Fruit fly (Drosophila melanogaster) ovary, adult (tissue): Measurements from ENCODE around the gene Pfdn5.
A peak's percentile ranks its signal among the peaks of the same experiment; 100 is the strongest.

Experiments used
- CG17801 ChIP-seq: fragments of 200-800 bp; optimal IDR thresholded peaks from 2 replicates; lab custom pipeline; 2019; ENCODE audit warnings: missing biosample characterization, mild to moderate bottlenecking, missing genetic modification characterization, moderate library complexity; ENCODE audit not compliant: partially characterized antibody

The Pfdn5 gene

DNA sequence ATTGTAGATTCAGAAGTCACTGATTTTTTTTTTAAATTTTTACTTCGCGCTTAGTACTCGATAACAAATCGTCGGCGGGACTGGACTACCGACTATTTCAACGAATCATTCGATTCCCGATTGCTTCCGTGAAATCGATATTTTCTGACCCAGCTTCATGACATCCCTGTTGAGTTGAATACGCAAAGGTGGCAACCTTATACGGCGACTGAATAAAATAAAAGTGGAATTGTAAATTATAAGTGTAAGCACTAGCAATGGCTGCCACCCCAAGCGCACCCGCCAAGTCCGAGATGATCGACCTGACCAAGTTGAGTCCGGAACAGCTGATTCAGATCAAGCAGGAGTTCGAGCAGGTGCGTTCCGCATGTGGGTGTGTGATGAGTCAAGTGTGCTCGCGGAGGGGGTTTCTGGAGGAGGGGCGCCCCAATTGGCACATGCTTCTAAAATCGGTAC is at the start of gene Pfdn5:
TSS of gene Pfdn5 (plus strand) at position 3 of the 456 bp plus-strand sequence.
- TF ChIP-seq CG17801 (GFP tag; lab: Kevin White, UChicago), result peak; percentile 17

DNA sequence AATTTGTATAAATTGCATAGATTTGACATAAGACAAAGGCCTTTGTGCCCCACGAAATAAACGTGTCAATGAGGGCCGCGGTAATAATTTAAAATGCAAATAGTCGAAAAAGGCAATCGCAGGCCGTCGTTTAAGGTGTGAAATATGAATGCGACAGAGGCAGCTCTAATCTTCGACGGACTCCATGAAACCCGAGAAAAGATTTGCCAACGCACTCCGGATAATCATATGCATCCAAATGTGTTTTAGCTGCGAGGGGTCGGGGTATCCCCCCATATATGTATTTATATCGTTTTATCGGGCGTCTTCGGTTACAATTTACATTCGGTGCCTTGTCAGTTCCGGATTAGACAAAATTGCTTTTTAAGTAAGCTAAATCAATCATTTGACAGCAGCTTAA is 48.5 kb upstream of the Pfdn5 start:
- TF ChIP-seq CG17801 (GFP tag; lab: Kevin White, UChicago), result no peak

DNA sequence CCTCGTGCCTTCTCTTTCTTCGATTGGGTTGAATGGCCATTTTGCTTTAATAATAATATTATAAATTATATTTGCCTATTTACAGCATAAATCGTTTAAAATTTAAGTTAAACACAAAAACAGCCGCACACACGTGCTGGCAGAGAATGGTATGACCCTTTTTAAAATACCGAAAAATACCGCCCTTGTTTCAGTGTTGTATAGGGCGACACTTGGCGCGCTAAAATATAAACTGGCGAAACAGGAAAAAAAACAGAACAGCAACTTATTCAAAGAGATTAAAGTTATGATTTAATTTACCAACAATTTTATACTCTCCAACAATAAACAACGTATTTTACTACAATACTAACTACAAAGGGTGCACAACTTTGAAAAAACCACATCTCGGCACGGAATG is 40.3 kb upstream of the Pfdn5 start, which contains the start of gene CG12499:
TSS of gene CG12499 (minus strand) at position 95 of the 400 bp plus-strand sequence.
- TF ChIP-seq CG17801 (GFP tag; lab: Kevin White, UChicago), result no peak

DNA sequence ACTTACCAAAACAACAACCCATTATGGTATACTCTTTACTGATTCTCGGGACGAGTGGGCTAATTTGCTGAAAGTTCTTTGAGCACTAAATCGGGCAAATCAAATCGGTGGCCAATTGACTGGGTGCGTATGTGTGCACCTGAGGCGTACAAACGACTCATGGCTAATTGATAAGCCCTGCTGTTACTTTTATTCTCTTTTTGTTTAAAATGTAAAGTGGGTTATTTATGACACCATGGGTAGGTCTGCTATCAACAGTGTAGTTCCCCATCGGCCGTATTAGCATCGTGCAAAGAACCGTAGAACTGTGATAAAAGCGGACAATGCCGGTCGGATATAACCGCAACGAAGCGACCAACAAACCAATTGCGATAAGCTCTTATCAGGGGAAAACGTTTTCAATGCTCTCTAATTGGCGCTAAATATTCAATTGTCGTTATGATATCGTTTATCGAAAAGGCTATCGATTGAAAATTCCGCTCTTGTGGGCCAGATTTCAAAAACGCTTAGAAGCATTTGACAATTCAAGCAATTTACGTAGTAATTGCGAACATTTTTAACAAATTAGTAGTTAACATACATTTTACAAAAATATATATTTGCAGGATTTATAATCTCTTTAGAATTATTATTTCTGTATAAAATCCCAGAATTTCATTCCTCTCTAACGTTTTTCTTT is 39.5 kb upstream of the Pfdn5 start, which contains the start of gene CG34288:
TSS of gene CG34288 (minus strand) at position 69 of the 679 bp plus-strand sequence.
- no peak for TF ChIP-seq CG17801 (GFP tag; lab: Kevin White, UChicago)

DNA sequence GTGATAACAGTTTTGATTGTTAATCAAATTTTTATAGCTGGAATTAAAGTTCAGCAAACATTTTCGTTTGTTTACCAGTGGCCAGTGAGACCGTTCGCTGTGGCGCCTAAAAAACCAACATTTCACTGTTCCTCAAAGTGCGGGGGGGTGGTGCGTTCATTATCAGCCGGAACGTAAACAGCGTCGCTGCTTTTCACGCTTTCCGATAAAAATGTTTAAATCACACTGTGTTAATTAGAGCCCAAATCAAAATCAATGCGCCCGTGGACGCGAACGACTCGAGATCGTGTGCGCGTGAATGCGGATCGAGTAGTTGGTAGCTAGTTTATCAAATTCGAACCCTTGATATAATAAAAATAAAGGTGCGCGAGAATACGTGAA is 39.0 kb upstream of the Pfdn5 start, which contains the start of gene CG34376:
TSS of gene CG34376 (plus strand) at position 226 of the 381 bp plus-strand sequence.
- TF ChIP-seq CG17801 (GFP tag; lab: Kevin White, UChicago), result peak; percentile 22

DNA sequence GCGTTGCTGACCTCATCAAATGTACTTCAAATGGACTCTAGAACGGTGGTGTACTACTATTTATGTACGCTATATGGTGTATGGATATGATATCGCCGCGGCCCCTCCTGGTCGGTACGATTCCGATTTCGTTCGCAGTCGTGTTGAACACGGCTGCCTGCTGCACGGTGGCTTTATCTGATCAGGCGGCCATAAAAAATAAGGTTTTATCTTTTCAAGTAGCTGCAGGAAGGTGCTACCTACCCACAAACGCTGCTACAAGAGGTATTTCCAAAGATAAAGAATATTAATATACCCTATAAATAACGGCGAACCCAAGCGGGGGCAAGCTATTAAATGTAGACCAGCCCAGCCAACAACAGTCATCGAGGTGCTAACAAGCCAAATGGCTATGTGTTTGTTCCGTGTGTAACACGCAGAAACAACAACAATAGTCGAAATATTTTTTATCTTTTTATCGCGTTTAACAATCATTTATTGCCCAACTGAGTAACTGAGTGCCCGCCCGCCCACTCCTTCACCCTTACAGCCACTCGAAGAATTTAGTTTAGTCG is 36.9 kb upstream of the Pfdn5 start:
- TF ChIP-seq CG17801 (GFP tag; lab: Kevin White, UChicago), result no peak

DNA sequence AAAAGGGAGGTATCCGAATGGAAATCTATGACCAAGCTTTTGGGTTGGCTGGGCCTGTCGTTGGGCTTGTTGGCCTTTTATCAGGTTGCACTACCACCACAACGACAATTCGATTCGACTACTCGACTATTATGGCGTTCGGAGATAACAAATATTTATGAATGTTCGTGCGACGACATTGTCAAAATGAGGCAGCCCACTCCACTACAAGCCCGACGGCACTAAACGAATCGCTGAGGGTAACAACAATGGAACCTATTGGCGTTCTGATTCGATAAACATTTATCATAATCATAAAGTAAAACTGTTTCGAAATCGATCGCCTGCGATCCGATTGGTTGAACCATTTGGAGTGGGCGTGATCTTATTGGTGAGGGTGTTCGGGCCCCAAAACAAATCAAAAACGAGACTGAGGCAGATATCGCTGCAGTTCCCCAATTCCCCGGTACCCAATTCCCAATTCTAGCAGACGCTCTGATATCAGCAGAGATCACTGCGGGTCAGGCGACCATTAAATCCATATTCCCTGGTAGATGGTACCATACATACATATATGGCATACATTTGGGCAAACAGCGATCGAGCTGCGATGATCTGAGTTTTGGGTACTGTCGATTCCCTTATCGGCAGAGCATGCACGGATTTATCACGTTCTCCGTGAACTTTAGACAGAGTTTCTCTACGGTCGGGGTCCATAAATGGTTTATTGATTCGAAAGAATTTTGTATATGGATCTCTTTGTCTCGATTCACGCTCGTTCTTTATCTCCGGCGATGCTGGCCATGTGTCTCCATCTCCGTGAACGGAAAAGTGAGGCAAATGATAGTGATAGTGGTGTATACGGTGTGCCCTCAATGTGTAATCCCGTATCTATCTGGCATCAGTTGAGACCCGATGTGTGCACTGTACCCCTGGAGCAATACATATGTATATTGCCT is 32.2 kb upstream of the Pfdn5 start:
- TF ChIP-seq CG17801 (GFP tag; lab: Kevin White, UChicago), result no peak

DNA sequence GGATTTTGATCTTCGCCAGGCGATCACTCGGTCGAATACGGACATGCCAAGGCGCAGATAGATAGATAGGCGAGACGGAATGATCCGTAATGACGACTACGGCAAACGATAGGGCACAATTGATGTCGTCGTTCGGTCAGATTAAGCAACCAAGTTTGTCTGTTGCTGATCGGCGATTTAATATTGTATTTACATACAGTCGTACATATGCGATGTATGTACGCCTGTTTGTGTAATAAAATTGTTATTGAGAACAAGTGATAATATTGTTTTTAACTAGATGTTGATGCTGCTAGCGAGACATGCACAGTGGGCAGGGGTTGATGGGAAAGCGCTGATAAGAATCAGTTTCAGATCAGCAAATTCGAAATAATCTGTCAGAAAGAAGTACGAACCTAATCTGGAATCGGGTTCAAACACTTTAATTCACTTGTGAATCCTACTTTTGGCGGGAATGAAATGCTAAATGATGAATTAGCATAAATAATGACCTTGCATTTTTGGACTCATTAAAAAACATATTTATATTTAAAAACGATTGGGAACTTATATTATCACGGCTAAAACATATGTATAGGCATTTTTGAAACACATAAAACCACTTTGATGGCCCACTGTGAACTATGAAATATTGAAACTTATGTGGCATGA is 31.4 kb upstream of the Pfdn5 start:
- no peak for TF ChIP-seq CG17801 (GFP tag; lab: Kevin White, UChicago)

DNA sequence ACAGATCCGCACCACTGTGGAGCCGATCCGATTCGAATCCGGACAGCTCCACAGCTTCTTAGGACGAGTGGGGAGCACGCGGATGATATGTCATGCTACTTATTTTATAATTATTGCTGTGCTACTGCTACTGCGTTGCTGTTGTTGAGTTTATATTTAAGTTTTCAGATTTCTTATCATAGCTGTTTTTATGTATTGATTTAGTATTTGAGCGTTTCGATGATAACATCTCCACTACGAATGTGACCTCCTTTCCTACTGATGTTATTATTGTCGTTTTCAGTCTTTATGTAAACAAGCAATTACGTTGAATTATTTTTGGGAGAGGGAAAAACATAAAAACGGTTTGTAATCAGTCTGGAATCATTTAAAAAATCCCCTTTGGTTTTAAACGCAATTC is 30.8 kb upstream of the Pfdn5 start:
- TF ChIP-seq CG17801 (GFP tag; lab: Kevin White, UChicago), result no peak

DNA sequence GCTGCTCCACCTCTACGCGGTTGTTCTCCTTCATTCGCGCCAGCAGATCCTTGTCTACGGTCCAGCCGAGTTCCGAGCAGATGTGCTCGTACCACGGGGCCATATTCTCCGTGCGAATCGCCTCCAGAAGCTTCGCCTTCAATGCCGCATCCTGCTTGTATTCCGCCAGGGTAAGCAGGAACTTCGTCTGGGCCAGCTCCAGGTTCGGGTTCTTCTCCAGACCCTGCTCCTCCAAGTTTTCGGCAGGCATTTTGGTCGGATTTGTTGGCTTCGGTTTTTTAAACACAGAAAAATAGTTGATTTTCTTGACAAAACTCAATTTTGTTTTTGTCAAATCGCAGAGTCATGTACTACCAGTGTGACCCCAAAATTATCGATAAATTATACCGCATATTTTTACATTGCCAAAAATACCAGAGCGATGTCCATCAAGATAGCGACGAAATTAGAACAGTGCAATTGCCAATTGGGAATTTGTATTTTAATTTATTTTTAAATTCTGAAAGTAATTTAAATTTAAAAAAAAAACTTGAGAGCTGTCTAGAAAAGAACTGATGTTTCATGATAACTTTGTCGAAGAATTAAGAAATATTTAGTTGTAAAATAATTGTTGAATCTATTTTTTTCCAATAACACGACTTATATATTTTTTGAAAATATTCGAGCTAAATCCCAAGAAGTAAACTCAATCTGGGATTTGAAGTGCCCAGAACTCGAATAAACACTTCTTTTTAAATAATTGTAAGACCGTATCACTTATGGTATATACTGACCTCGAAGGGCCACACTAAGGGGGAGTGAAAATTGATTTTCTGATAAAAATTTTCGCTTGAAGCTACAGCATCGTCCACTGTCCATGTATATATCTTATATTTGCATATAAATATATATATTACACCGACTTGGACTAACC is 24.9 kb upstream of the Pfdn5 start, which contains the start of the genes Rpn7 and AP-2mu:
TSS of gene Rpn7 (minus strand) at position 382 of the 913 bp plus-strand sequence.
TSS of gene AP-2mu (plus strand) at position 783 of the 913 bp plus-strand sequence.
- no peak for TF ChIP-seq CG17801 (GFP tag; lab: Kevin White, UChicago)

DNA sequence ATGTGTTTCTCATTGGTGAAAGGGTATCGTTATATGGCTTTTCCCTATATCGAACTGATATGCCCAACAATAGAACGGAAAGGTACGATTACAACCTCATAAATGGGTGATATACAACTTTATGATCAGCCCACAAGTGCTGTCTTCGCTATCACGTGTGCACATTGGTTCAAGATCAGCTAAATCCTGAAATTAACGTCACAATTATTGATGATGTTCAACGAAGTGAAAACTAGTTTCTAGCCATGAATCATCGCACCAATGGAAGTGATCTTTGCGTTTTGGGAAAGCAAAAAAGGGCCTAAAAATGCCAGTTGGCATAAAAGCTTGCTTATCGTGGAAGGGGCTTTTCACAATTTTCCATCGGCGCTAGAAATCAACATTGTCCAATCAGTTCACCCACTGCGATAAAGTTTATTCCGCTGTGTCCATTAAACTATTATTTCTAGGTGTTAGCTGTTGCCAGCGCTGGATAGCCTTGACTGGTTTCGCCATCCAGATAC is 22.2 kb upstream of the Pfdn5 start, which contains the start of gene CG7054:
TSS of gene CG7054 (plus strand) at position 375 of the 503 bp plus-strand sequence.
- peak; percentile 49 for TF ChIP-seq CG17801 (GFP tag; lab: Kevin White, UChicago)

DNA sequence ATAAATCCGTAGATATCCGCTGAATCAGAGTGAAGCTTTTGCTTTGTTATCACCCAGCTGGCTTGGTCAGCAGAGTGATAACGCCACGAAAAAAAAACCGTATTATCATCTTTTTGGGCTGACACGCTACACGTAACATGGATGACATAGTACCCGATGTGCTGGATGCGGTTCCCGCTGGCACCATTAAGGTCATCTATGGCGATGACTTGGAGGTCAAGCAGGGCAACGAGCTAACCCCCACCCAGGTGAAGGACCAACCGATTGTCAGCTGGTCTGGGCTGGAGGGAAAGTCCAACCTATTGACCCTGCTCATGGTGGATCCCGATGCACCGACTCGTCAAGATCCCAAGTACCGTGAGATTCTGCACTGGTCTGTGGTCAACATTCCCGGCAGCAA is 21.7 kb upstream of the Pfdn5 start:
- no peak for TF ChIP-seq CG17801 (GFP tag; lab: Kevin White, UChicago)

DNA sequence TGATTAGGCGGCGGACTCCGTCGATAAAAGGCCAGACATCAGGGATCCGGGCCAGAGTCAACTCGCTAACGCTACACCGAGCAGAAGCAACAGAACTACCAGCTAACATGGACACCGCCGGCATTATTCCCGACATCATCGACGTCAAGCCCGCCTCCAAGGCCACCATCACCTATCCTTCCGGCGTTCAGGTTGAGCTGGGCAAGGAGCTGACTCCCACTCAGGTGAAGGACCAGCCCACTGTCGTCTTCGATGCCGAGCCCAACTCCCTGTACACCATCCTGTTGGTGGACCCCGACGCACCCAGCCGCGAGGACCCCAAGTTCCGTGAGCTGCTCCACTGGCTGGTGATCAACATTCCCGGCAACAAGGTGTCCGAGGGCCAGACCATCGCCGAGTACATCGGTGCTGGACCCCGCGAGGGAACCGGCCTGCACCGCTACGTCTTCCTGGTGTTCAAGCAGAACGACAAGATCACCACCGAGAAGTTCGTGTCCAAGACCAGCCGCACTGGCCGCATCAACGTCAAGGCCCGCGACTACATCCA is 20.8 kb upstream of the Pfdn5 start, which contains the start of gene Pebp1:
TSS of gene Pebp1 (plus strand) at position 51 of the 547 bp plus-strand sequence.
- no peak for TF ChIP-seq CG17801 (GFP tag; lab: Kevin White, UChicago)
